Fruit fly (Drosophila melanogaster) whole organism, embryonic: ENCODE data around the gene CG5612.

Source experiments
- Aef1 ChIP-seq: fragments of 200-800 bp; sonication (Bioruptor generic); IDR thresholded peaks from 3 replicates; pipeline ENCODE4 v1.3.6; 2022; ENCODE audit warnings: missing biosample characterization, missing genetic modification characterization
- CG10267 ChIP-seq: fragments of 200-800 bp; sonication (Bioruptor generic); optimal IDR thresholded peaks from 2 replicates; lab custom pipeline; 2018; ENCODE audit warnings: missing biosample characterization, mild to moderate bottlenecking, missing genetic modification characterization, moderate library complexity
- CG10274 ChIP-seq: fragments of 200-800 bp; sonication (Bioruptor generic); optimal IDR thresholded peaks from 3 replicates; lab custom pipeline; 2017; ENCODE audit warnings: missing biosample characterization, mild to moderate bottlenecking, missing genetic modification characterization
- CG10959 ChIP-seq: fragments of 200-800 bp; sonication (Bioruptor generic); IDR thresholded peaks from 2 replicates; pipeline ENCODE4 v1.3.6; 2022; ENCODE audit warnings: missing biosample characterization, missing genetic modification characterization
- CG12236 ChIP-seq: fragments of 200-800 bp; sonication (Bioruptor generic); optimal IDR thresholded peaks from 2 replicates; lab custom pipeline; 2016; ENCODE audit warnings: missing biosample characterization, missing genetic modification characterization
- CG13624 ChIP-seq: fragments of 200-800 bp; sonication (Bioruptor generic); optimal IDR thresholded peaks from 2 replicates; lab custom pipeline; 2016; ENCODE audit warnings: missing biosample characterization, missing genetic modification characterization
- CG15269 ChIP-seq: fragments of 200-800 bp; sonication (Bioruptor generic); optimal IDR thresholded peaks from 2 replicates; lab custom pipeline; 2018; ENCODE audit warnings: missing biosample characterization, mild to moderate bottlenecking, missing genetic modification characterization, moderate library complexity
- CG17328 ChIP-seq: fragments of 200-800 bp; sonication (Bioruptor generic); IDR thresholded peaks from 2 replicates; pipeline ENCODE4 v1.3.6; 2022; ENCODE audit warnings: missing biosample characterization, missing genetic modification characterization
- CG18011 ChIP-seq: fragments of 200-800 bp; sonication (Bioruptor generic); optimal IDR thresholded peaks from 2 replicates; lab custom pipeline; 2017; ENCODE audit warnings: missing biosample characterization, missing genetic modification characterization, mild to moderate bottlenecking, moderate library complexity, missing genotype
- CG2199 ChIP-seq: fragments of 200-800 bp; sonication (Bioruptor generic); IDR thresholded peaks from 3 replicates; pipeline ENCODE4 v1.3.6; 2022; ENCODE audit warnings: missing biosample characterization, missing genetic modification characterization
- CG2712 ChIP-seq: fragments of 200-800 bp; optimal IDR thresholded peaks from 3 replicates; lab custom pipeline; 2019; ENCODE audit warnings: missing biosample characterization, mild to moderate bottlenecking, missing genetic modification characterization, moderate library complexity
- CG31365 ChIP-seq: fragments of 200-800 bp; sonication (Bioruptor generic); optimal IDR thresholded peaks from 2 replicates; lab custom pipeline; 2018; ENCODE audit warnings: missing biosample characterization, mild to moderate bottlenecking, missing genetic modification characterization
- CG31388 ChIP-seq: fragments of 200-800 bp; sonication (Bioruptor generic); optimal IDR thresholded peaks from 2 replicates; lab custom pipeline; 2016; ENCODE audit warnings: missing biosample characterization, missing genetic modification characterization
- CG31441 ChIP-seq: fragments of 200-800 bp; sonication (Bioruptor generic); IDR thresholded peaks from 2 replicates; pipeline ENCODE4 v1.3.6; 2022; ENCODE audit warnings: missing biosample characterization, missing genetic modification characterization
- CG33213 ChIP-seq: fragments of 200-800 bp; sonication (Bioruptor generic); optimal IDR thresholded peaks from 3 replicates; lab custom pipeline; 2016; ENCODE audit warnings: missing biosample characterization, missing genetic modification characterization
- CG4820 ChIP-seq: fragments of 200-800 bp; sonication (Bioruptor generic); optimal IDR thresholded peaks from 3 replicates; lab custom pipeline; 2016; ENCODE audit warnings: missing biosample characterization, missing genetic modification characterization
- CG6254 ChIP-seq: fragments of 200-800 bp; sonication (Bioruptor generic); optimal IDR thresholded peaks from 3 replicates; lab custom pipeline; 2017; ENCODE audit warnings: mild to moderate bottlenecking, missing biosample characterization, missing genetic modification reagents, missing genetic modification characterization
- CG6654 ChIP-seq: fragments of 200-800 bp; sonication (Bioruptor generic); optimal IDR thresholded peaks from 2 replicates; lab custom pipeline; 2017; ENCODE audit warnings: missing biosample characterization, mild to moderate bottlenecking, missing genetic modification characterization
- CG6791 ChIP-seq: fragments of 200-800 bp; sonication (Bioruptor generic); IDR thresholded peaks from 3 replicates; pipeline ENCODE4 v1.3.6; 2022; ENCODE audit warnings: missing biosample characterization, missing genetic modification characterization; ENCODE audit not compliant: partially characterized antibody
- Camta ChIP-seq: fragments of 200-800 bp; sonication (Bioruptor generic); optimal IDR thresholded peaks from 2 replicates; lab custom pipeline; 2016; ENCODE audit warnings: missing biosample characterization, missing genetic modification characterization
- Doc3 ChIP-seq: fragments of 200-800 bp; sonication (Bioruptor generic); IDR thresholded peaks from 3 replicates; pipeline ENCODE4 v1.3.6; 2022; ENCODE audit warnings: missing biosample characterization, missing genetic modification characterization; ENCODE audit not compliant: partially characterized antibody
- Ets65A ChIP-seq: fragments of 200-800 bp; sonication (Bioruptor generic); peaks from one replicate; lab custom pipeline; 2016; ENCODE audit warnings: missing biosample characterization, missing genetic modification characterization
- Hr78 ChIP-seq, 2 experiments: fragments of 200-800 bp in 1 of 2; fragments of >200 bp in 1 of 2; sonication (Bioruptor generic) in 1 of 2; optimal IDR thresholded peaks; 2 replicates each; lab custom pipeline; 2017 to 2019; ENCODE audit warnings: missing biosample characterization in 2 of 2, missing genetic modification characterization in 2 of 2, mild to moderate bottlenecking in 1 of 2, moderate library complexity in 1 of 2
- Jarid2 ChIP-seq: fragments of 200-800 bp; sonication (Bioruptor generic); optimal IDR thresholded peaks from 3 replicates; lab custom pipeline; 2017; ENCODE audit warnings: mild to moderate bottlenecking, missing biosample characterization, missing genetic modification reagents, missing genetic modification characterization
- MBD-R2 ChIP-seq: fragments of 200-800 bp; sonication (Bioruptor generic); IDR thresholded peaks from 2 replicates; pipeline ENCODE4 v1.3.6; 2022; ENCODE audit warnings: missing biosample characterization, missing genetic modification characterization
- Myb ChIP-seq: fragments of 200-800 bp; sonication (Bioruptor generic); optimal IDR thresholded peaks from 2 replicates; lab custom pipeline; 2016; ENCODE audit warnings: missing biosample characterization, missing genetic modification characterization
- NC2α ChIP-seq: fragments of 200-800 bp; sonication (Bioruptor generic); optimal IDR thresholded peaks from 2 replicates; lab custom pipeline; 2016; ENCODE audit warnings: missing biosample characterization, missing genetic modification characterization
- Nf-YB ChIP-seq: fragments of 200-800 bp; sonication (Bioruptor generic); optimal IDR thresholded peaks from 3 replicates; lab custom pipeline; 2019; ENCODE audit warnings: missing biosample characterization, mild to moderate bottlenecking, missing genetic modification characterization, moderate library complexity
- Poxn ChIP-seq: fragments of 200-800 bp; sonication (Bioruptor generic); IDR thresholded peaks from 2 replicates; pipeline ENCODE4 v1.3.6; 2022; ENCODE audit warnings: missing biosample characterization, missing genetic modification characterization
- Six4 ChIP-seq: fragments of 200-800 bp; sonication (Bioruptor generic); optimal IDR thresholded peaks from 2 replicates; lab custom pipeline; 2016; ENCODE audit warnings: missing biosample characterization, missing genetic modification characterization
- Ssrp ChIP-seq: fragments of 200-800 bp; sonication (Bioruptor generic); optimal IDR thresholded peaks from 2 replicates; lab custom pipeline; 2018; ENCODE audit warnings: missing biosample characterization, mild to moderate bottlenecking, missing genetic modification characterization, moderate library complexity
- Xbp1 ChIP-seq: fragments of 200-800 bp; sonication (Bioruptor generic); optimal IDR thresholded peaks from 3 replicates; lab custom pipeline; 2016; ENCODE audit warnings: missing biosample characterization, mild to moderate bottlenecking, missing genetic modification characterization
- cad ChIP-seq: fragments of >200 bp; optimal IDR thresholded peaks from 2 replicates; lab custom pipeline; 2017; ENCODE audit warnings: missing biosample characterization, missing genetic modification characterization
- caup ChIP-seq: fragments of 200-800 bp; sonication (Bioruptor generic); optimal IDR thresholded peaks from 3 replicates; lab custom pipeline; 2017; ENCODE audit warnings: missing biosample characterization, mild to moderate bottlenecking, missing genetic modification characterization, moderate library complexity; ENCODE audit not compliant: severe bottlenecking
- ci ChIP-seq: fragments of 200-800 bp; sonication (Bioruptor generic); IDR thresholded peaks from 3 replicates; pipeline ENCODE4 v1.3.6; 2022; ENCODE audit warnings: missing biosample characterization, missing genetic modification characterization
- danr ChIP-seq: fragments of 200-800 bp; sonication (Bioruptor generic); IDR thresholded peaks from 2 replicates; pipeline ENCODE4 v1.3.6; 2022; ENCODE audit warnings: missing biosample characterization, missing genetic modification characterization
- dpn ChIP-seq, 2 experiments: fragments of 200-800 bp; sonication (Bioruptor generic); optimal IDR thresholded peaks; 3 replicates each; lab custom pipeline; 2016; ENCODE audit warnings: missing biosample characterization in 2 of 2, missing genetic modification characterization in 2 of 2
- fd102C ChIP-seq: fragments of 200-800 bp; sonication (Bioruptor generic); optimal IDR thresholded peaks from 2 replicates; lab custom pipeline; 2018; ENCODE audit warnings: missing biosample characterization, mild to moderate bottlenecking, missing genetic modification characterization, moderate library complexity
- ham ChIP-seq: fragments of 200-800 bp; sonication (Bioruptor generic); IDR thresholded peaks from 2 replicates; pipeline ENCODE4 v1.3.6; 2022; ENCODE audit warnings: missing biosample characterization, missing genetic modification characterization
- lov ChIP-seq, 2 experiments: fragments of 200-800 bp in 1 of 2; fragments of >200 bp in 1 of 2; sonication (Bioruptor generic) in 1 of 2; IDR thresholded peaks in 1 of 2; optimal IDR thresholded peaks in 1 of 2; 2 replicates in 1 of 2; 3 replicates in 1 of 2; pipeline versions ENCODE4 v1.3.6 to Lab custom; 2017 to 2022; ENCODE audit warnings: missing biosample characterization in 1 of 2, missing genetic modification characterization in 1 of 2
- luna ChIP-seq: fragments of 200-800 bp; sonication (Bioruptor generic); optimal IDR thresholded peaks from 2 replicates; lab custom pipeline; 2016; ENCODE audit warnings: missing biosample characterization, missing genetic modification characterization
- nerfin-1 ChIP-seq: fragments of 200-800 bp; sonication (Bioruptor generic); optimal IDR thresholded peaks from 3 replicates; lab custom pipeline; 2019; ENCODE audit warnings: missing biosample characterization, mild to moderate bottlenecking, missing genetic modification characterization, moderate library complexity
- onecut ChIP-seq: fragments of 200-800 bp; sonication (Bioruptor generic); IDR thresholded peaks from 2 replicates; pipeline ENCODE4 v1.3.6; 2022; ENCODE audit warnings: missing biosample characterization, missing genetic modification characterization
- otp ChIP-seq: fragments of 200-800 bp; sonication (Bioruptor generic); IDR thresholded peaks from 3 replicates; pipeline ENCODE4, ENCODE4 v1.3.6; 2022; ENCODE audit warnings: missing biosample characterization, missing genetic modification characterization
- pnt ChIP-seq: fragments of 200-800 bp; sonication (Bioruptor generic); optimal IDR thresholded peaks from 3 replicates; lab custom pipeline; 2016; ENCODE audit warnings: missing biosample characterization, missing genetic modification characterization
- ranshi ChIP-seq: fragments of 200-800 bp; sonication (Bioruptor generic); IDR thresholded peaks from 2 replicates; pipeline ENCODE4 v1.3.6; 2022; ENCODE audit warnings: missing biosample characterization, missing genetic modification characterization
- ro ChIP-seq: fragments of 200-800 bp; sonication (Bioruptor generic); IDR thresholded peaks from 2 replicates; pipeline ENCODE4 v1.3.6; 2022; ENCODE audit warnings: missing biosample characterization, missing genetic modification characterization
- sens-2 ChIP-seq: fragments of 200-800 bp; sonication (Bioruptor generic); IDR thresholded peaks from 2 replicates; pipeline ENCODE4 v1.3.6; 2022; ENCODE audit warnings: missing biosample characterization, missing genetic modification characterization
- so ChIP-seq: fragments of 200-800 bp; sonication (Bioruptor generic); IDR thresholded peaks from 3 replicates; pipeline ENCODE4 v1.3.6; 2022; ENCODE audit warnings: missing biosample characterization, missing genetic modification characterization
- tll ChIP-seq, 2 experiments: fragments of 200-800 bp in 1 of 2; fragments of >200 bp in 1 of 2; sonication (Bioruptor generic) in 1 of 2; optimal IDR thresholded peaks; 2 replicates each; lab custom pipeline; 2017 to 2019; ENCODE audit warnings: missing biosample characterization in 2 of 2, missing genetic modification characterization in 2 of 2, mild to moderate bottlenecking in 1 of 2, moderate library complexity in 1 of 2
- zfh2 ChIP-seq: fragments of 200-800 bp; sonication (Bioruptor generic); optimal IDR thresholded peaks from 2 replicates; lab custom pipeline; 2016; ENCODE audit warnings: missing biosample characterization, missing genetic modification characterization

CG5612 gene

DNA sequence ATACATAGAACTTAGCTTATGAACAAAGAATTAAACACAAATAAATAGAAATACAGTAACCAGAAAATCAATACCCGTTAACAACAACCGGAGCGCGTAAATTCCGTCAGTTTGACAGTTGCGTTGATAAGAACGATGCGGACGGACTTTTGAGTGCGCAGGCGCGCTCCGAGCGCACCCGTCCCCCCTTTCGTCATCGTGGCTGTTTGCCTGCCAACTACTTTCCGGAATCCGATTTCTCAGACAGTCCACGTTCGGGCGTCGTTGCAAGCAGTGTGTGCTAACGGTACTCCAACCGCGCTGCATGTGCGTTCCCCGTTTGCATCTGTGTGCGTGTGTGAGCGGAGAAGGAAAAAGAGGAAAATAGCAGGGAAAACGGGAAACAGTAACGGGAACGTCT is 17.8 kb downstream of the CG5612 start (continued):
- TF ChIP-seq Ets65A (GFP tag; lab: Kevin White, UChicago) (no peak), NC2α (GFP tag; lab: Kevin White, UChicago) (no peak), luna (GFP tag; lab: Kevin White, UChicago) (no peak), Jarid2 (GFP tag; lab: Kevin White, UChicago) (peak; percentile 70), Six4 (GFP tag; lab: Kevin White, UChicago) (no peak), CG15269 (tag; lab: Kevin White, UChicago) (no peak), nerfin-1 (tag; lab: Kevin White, UChicago) (peak; percentile 98), onecut (GFP tag; lab: Robert Waterston, UW) (peak; percentile 94), Aef1 (no peak), ro (GFP tag; lab: Robert Waterston, UW) (no peak), Poxn (GFP tag; lab: Robert Waterston, UW) (no peak), Camta (no peak), fd102C (GFP tag; lab: Kevin White, UChicago) (no peak), pnt (GFP tag; lab: Kevin White, UChicago) (no peak), Hr78 (GFP tag; optimal IDR thresholded peaks at IDR 0.05; lab: Kevin White, UChicago) (no peak), Ssrp (tag; lab: Kevin White, UChicago) (no peak), CG10959 (no peak), otp (0 out of 3 replicates have a peak, but pooled peaks have one; percentile 15), Nf-YB (GFP tag; lab: Kevin White, UChicago) (no peak), CG10267 (tag; lab: Kevin White, UChicago) (no peak), dpn (GFP tag; optimal IDR thresholded peaks at IDR 0.05; lab: Kevin White, UChicago) (no peak), CG13624 (GFP tag; lab: Kevin White, UChicago) (no peak), caup (no peak), CG12236 (GFP tag; lab: Kevin White, UChicago) (no peak), CG6654 (no peak), Xbp1 (GFP tag; lab: Kevin White, UChicago) (no peak), tll (GFP tag; optimal IDR thresholded peaks at IDR 0.05; lab: Kevin White, UChicago) (no peak), zfh2 (GFP tag; lab: Kevin White, UChicago) (no peak), CG31441 (GFP tag; lab: Robert Waterston, UW) (no peak), so (peak; percentile 21; the same call in 1 of the 3 replicates), MBD-R2 (no peak; the same call in 1 of the 2 replicates), ranshi (peak; percentile 8; the same call in 1 of the 2 replicates), CG4820 (no peak), ci (no peak), CG6791 (GFP tag; lab: Robert Waterston, UW) (peak; percentile 35; the same call in 1 of the 3 replicates), ham (GFP tag; lab: Robert Waterston, UW) (no peak), Doc3 (no peak), danr (GFP tag; lab: Robert Waterston, UW) (no peak), CG2712 (tag; lab: Kevin White, UChicago) (no peak), CG31365 (peak; percentile 70), CG18011 (GFP tag; lab: Kevin White, UChicago) (no peak), Myb (GFP tag; lab: Kevin White, UChicago) (no peak), CG6254 (GFP tag; lab: Kevin White, UChicago) (no peak), CG33213 (GFP tag; lab: Kevin White, UChicago) (no peak), CG31388 (GFP tag; lab: Kevin White, UChicago) (no peak), CG2199 (GFP tag; lab: Robert Waterston, UW) (no peak), CG17328 (GFP tag; lab: Robert Waterston, UW) (no peak), CG10274 (no peak), sens-2 (GFP tag; lab: Robert Waterston, UW) (no peak), cad (GFP tag; lab: Kevin White, UChicago) (no peak), lov (optimal IDR thresholded peaks at IDR 0.05; lab: Kevin White, UChicago) (no peak), lov (GFP tag; IDR thresholded peaks at IDR 0.05; lab: Robert Waterston, UW) (no peak)
